Worm (Caenorhabditis elegans) whole organism, L1 larva: ENCODE measurements around the gene srxa-12.

Source experiments
- ama-1 ChIP-seq: fragments of 150-350 bp; optimal IDR thresholded peaks from 2 replicates; lab custom pipeline; 2014
- ceh-8 ChIP-seq: fragments of 200-800 bp; sonication (Bioruptor generic); optimal IDR thresholded peaks from 2 replicates; lab custom pipeline; 2018; ENCODE audit warnings: mild to moderate bottlenecking, missing genetic modification characterization, moderate library complexity, missing compliant biosample characterization
- ceh-90 ChIP-seq: sonication (generic microtip); optimal IDR thresholded peaks from 2 replicates; lab custom pipeline; 2016; ENCODE audit warnings: missing genetic modification characterization, missing compliant biosample characterization
- efl-3 ChIP-seq: fragments of 200-800 bp; sonication (Bioruptor generic); optimal IDR thresholded peaks from 2 replicates; lab custom pipeline; 2018; ENCODE audit warnings: mild to moderate bottlenecking, missing genetic modification characterization, missing compliant biosample characterization
- jun-1 ChIP-seq: fragments of 150-350 bp; optimal IDR thresholded peaks from 2 replicates; lab custom pipeline; 2014; ENCODE audit warnings: missing biosample characterization, missing genetic modification reagents, missing genetic modification characterization
- lin-13 ChIP-seq: fragments of 150-350 bp; optimal IDR thresholded peaks from 2 replicates; lab custom pipeline; 2014; ENCODE audit warnings: missing biosample characterization, missing genetic modification reagents, missing genetic modification characterization
- lin-35 ChIP-seq, 2 experiments: fragments of 150-350 bp; optimal IDR thresholded peaks; 2 replicates each; lab custom pipeline; 2014; ENCODE audit warnings: missing biosample characterization in 2 of 2, missing genetic modification characterization in 2 of 2, missing genetic modification reagents in 2 of 2
- lin-39 ChIP-seq: fragments of 150-350 bp; optimal IDR thresholded peaks from 2 replicates; lab custom pipeline; 2014; ENCODE audit warnings: missing biosample characterization, missing genetic modification reagents, missing genetic modification characterization
- nhr-76 ChIP-seq: sonication (generic microtip); optimal IDR thresholded peaks from 2 replicates; lab custom pipeline; 2017; ENCODE audit warnings: missing biosample characterization, missing genetic modification characterization
- nhr-90 ChIP-seq: sonication (generic microtip); optimal IDR thresholded peaks from 2 replicates; lab custom pipeline; 2016; ENCODE audit warnings: mild to moderate bottlenecking, missing genetic modification characterization, missing compliant biosample characterization; ENCODE audit not compliant: poor library complexity
- sox-4 ChIP-seq: sonication (generic microtip); optimal IDR thresholded peaks from 2 replicates; lab custom pipeline; 2016; ENCODE audit warnings: missing genetic modification characterization, missing compliant biosample characterization
- zag-1 ChIP-seq: fragments of 150-350 bp; optimal IDR thresholded peaks from 2 replicates; lab custom pipeline; 2014; ENCODE audit warnings: missing biosample characterization, missing genetic modification characterization
- ztf-11 ChIP-seq, 2 experiments: sonication (generic microtip); optimal IDR thresholded peaks; 2 replicates each; lab custom pipeline; 2016 to 2017; ENCODE audit warnings: missing genetic modification characterization in 2 of 2, missing biosample characterization in 1 of 2, missing compliant biosample characterization in 1 of 2
- ztf-4 ChIP-seq: fragments of 150-350 bp; optimal IDR thresholded peaks from 2 replicates; lab custom pipeline; 2014; ENCODE audit warnings: missing biosample characterization, missing genetic modification characterization

ce11 chrV:13942082-13942481 lies 15.6 kb downstream of the srxa-12 start, which contains the start of gene dpr-1:
- no peak for TF ChIP-seq ztf-11 (tag; optimal IDR thresholded peaks at IDR 0.05; lab: Kevin White, UChicago)
- TF ChIP-seq nhr-90 (tag; lab: Kevin White, UChicago): no peak
- TF ChIP-seq lin-39 (tag; lab: Kevin White, UChicago): no peak
- TF ChIP-seq lin-13 (GFP tag; lab: Kevin White, UChicago): no peak
- TF ChIP-seq zag-1: no peak
- no peak for TF ChIP-seq nhr-76 (tag; lab: Kevin White, UChicago)
- TF ChIP-seq sox-4 (tag; lab: Kevin White, UChicago): no peak
- TF ChIP-seq jun-1 (tag; lab: Kevin White, UChicago): no peak
- no peak for TF ChIP-seq ztf-4
- no peak for TF ChIP-seq ama-1 (lab: Kevin White, UChicago)
- no peak for TF ChIP-seq ceh-8 (GFP tag; lab: Kevin White, UChicago)
- no peak for TF ChIP-seq efl-3 (GFP tag; lab: Kevin White, UChicago)
- no peak for TF ChIP-seq lin-35 (GFP tag; optimal IDR thresholded peaks at IDR 0.05; lab: Kevin White, UChicago)
- no peak for TF ChIP-seq ceh-90 (tag; lab: Kevin White, UChicago)
